Worm (Caenorhabditis elegans) whole organism, L4 larva: Measurements from ENCODE around the gene C25E10.16.

ENCODE experiments used
- D1046.2 ChIP-seq: fragments of 200-800 bp; sonication (Bioruptor generic); IDR thresholded peaks from 2 replicates; pipeline ENCODE4 v1.3.6; 2022; ENCODE audit warnings: missing genetic modification characterization, missing compliant biosample characterization
- F26F4.8 ChIP-seq: fragments of 200-800 bp; sonication (Bioruptor generic); conservative IDR thresholded peaks from 2 replicates; pipeline ENCODE4 v1.3.6; 2022; ENCODE audit warnings: missing genetic modification characterization, missing compliant biosample characterization
- F44E2.7 ChIP-seq: fragments of 200-800 bp; sonication (Bioruptor generic); IDR thresholded peaks from 2 replicates; pipeline ENCODE4 v2.1.2; 2022; ENCODE audit warnings: missing genetic modification characterization, missing compliant biosample characterization
- R02D3.7 ChIP-seq: fragments of 150-350 bp; sonication (generic microtip); optimal IDR thresholded peaks from 3 replicates; lab custom pipeline; 2014; ENCODE audit warnings: missing biosample characterization, missing genetic modification characterization
- T20F7.1 ChIP-seq: fragments of 200-800 bp; sonication (Bioruptor generic); optimal IDR thresholded peaks from 2 replicates; lab custom pipeline; 2018; ENCODE audit warnings: mild to moderate bottlenecking, missing genetic modification characterization, missing compliant biosample characterization
- T26A8.4 ChIP-seq: fragments of 200-800 bp; sonication (Bioruptor generic); IDR thresholded peaks from 2 replicates; pipeline ENCODE4 v1.3.6; 2022; ENCODE audit warnings: missing genetic modification characterization, missing compliant biosample characterization
- Y5F2A.4 ChIP-seq: fragments of 200-800 bp; sonication (Bioruptor generic); optimal IDR thresholded peaks from 2 replicates; lab custom pipeline; 2018; ENCODE audit warnings: mild to moderate bottlenecking, missing genetic modification characterization, missing compliant biosample characterization
- attf-4 ChIP-seq: sonication (generic microtip); optimal IDR thresholded peaks from 3 replicates; lab custom pipeline; 2017; ENCODE audit warnings: missing biosample characterization, missing genetic modification characterization
- ceh-20 ChIP-seq: fragments of 200-800 bp; sonication (Bioruptor generic); IDR thresholded peaks from 2 replicates; pipeline ENCODE4 v1.3.6; 2022; ENCODE audit warnings: missing genetic modification reagents, missing genetic modification characterization, missing compliant biosample characterization
- ceh-28 ChIP-seq: fragments of 150-350 bp; optimal IDR thresholded peaks from 2 replicates; lab custom pipeline; 2014; ENCODE audit warnings: missing biosample characterization, missing genetic modification reagents, missing genetic modification characterization
- ceh-44 ChIP-seq: fragments of 200-800 bp; sonication (Bioruptor generic); IDR thresholded peaks from 2 replicates; pipeline ENCODE4 v1.3.6; 2022; ENCODE audit warnings: missing genetic modification reagents, missing genetic modification characterization, missing compliant biosample characterization
- ceh-62 ChIP-seq: sonication (generic microtip); optimal IDR thresholded peaks from 2 replicates; lab custom pipeline; 2017; ENCODE audit warnings: missing biosample characterization, missing genetic modification characterization
- ces-1 ChIP-seq: fragments of 150-350 bp; sonication (generic microtip); optimal IDR thresholded peaks from 4 replicates; lab custom pipeline; 2014; ENCODE audit warnings: missing biosample characterization, missing genetic modification reagents, missing genetic modification characterization
- daf-19 ChIP-seq: fragments of 200-800 bp; sonication (Bioruptor generic); conservative IDR thresholded peaks from 2 replicates; pipeline ENCODE4 v1.3.6; 2022; ENCODE audit warnings: missing genetic modification characterization, missing compliant biosample characterization
- daf-8 ChIP-seq: fragments of 200-800 bp; sonication (Bioruptor generic); IDR thresholded peaks from 2 replicates; pipeline ENCODE4 v1.3.6; 2022; ENCODE audit warnings: missing genetic modification characterization, missing compliant biosample characterization
- dmd-6 ChIP-seq: fragments of 200-800 bp; sonication (Bioruptor generic); IDR thresholded peaks from 2 replicates; pipeline ENCODE4 v1.3.6; 2022; ENCODE audit warnings: missing genetic modification reagents, missing genetic modification characterization, missing compliant biosample characterization
- dmd-8 ChIP-seq: fragments of 200-800 bp; sonication (Bioruptor generic); IDR thresholded peaks from 2 replicates; pipeline ENCODE4 v1.3.6; 2022; ENCODE audit warnings: missing genetic modification characterization, missing compliant biosample characterization
- dpl-1 ChIP-seq: fragments of 150-350 bp; optimal IDR thresholded peaks from 2 replicates; lab custom pipeline; 2014; ENCODE audit warnings: missing biosample characterization, missing genetic modification reagents, missing genetic modification characterization
- duxl-1 ChIP-seq: sonication (generic microtip); optimal IDR thresholded peaks from 2 replicates; lab custom pipeline; 2016; ENCODE audit warnings: mild to moderate bottlenecking, missing genetic modification characterization, moderate library complexity, missing compliant biosample characterization; ENCODE audit not compliant: poor library complexity
- dve-1 ChIP-seq: sonication (generic microtip); optimal IDR thresholded peaks from 2 replicates; lab custom pipeline; 2017; ENCODE audit warnings: antibody characterized with exemption, mild to moderate bottlenecking, missing genetic modification characterization, missing compliant biosample characterization; ENCODE audit not compliant: insufficient read depth
- egl-43 ChIP-seq: fragments of 200-800 bp; sonication (Bioruptor generic); IDR thresholded peaks from 2 replicates; pipeline ENCODE4 v1.3.6; 2022; ENCODE audit warnings: missing genetic modification reagents, missing genetic modification characterization, missing compliant biosample characterization
- hif-1 ChIP-seq, 2 experiments: sonication (generic microtip); optimal IDR thresholded peaks; 2 replicates each; lab custom pipeline; 2016 to 2017; ENCODE audit warnings: missing compliant biosample characterization in 2 of 2, missing genetic modification characterization in 2 of 2, missing genetic modification reagents in 2 of 2, missing genotype in 2 of 2, mild to moderate bottlenecking in 1 of 2
- hlh-30 ChIP-seq: sonication (generic microtip); optimal IDR thresholded peaks from 2 replicates; lab custom pipeline; 2017; ENCODE audit warnings: antibody characterized with exemption, mild to moderate bottlenecking, missing genetic modification characterization, missing compliant biosample characterization; ENCODE audit not compliant: insufficient read depth
- hmg-1.1 ChIP-seq: fragments of 200-800 bp; sonication (Bioruptor generic); IDR thresholded peaks from 2 replicates; pipeline ENCODE4 v1.3.6; 2022; ENCODE audit warnings: missing genetic modification reagents, missing genetic modification characterization, missing compliant biosample characterization
- lin-1 ChIP-seq: fragments of 200-800 bp; sonication (Bioruptor generic); IDR thresholded peaks from 2 replicates; pipeline ENCODE4 v1.3.6; 2022; ENCODE audit warnings: missing genetic modification reagents, missing genetic modification characterization, missing compliant biosample characterization
- lin-15B ChIP-seq: fragments of 150-350 bp; sonication (generic microtip); optimal IDR thresholded peaks from 3 replicates; lab custom pipeline; 2014; ENCODE audit warnings: missing biosample characterization, missing genetic modification characterization
- lin-29 ChIP-seq: fragments of 200-800 bp; sonication (Bioruptor generic); IDR thresholded peaks from 2 replicates; pipeline ENCODE4 v1.3.6; 2022; ENCODE audit warnings: missing genetic modification reagents, missing genetic modification characterization, missing compliant biosample characterization
- lin-38 ChIP-seq: fragments of 200-800 bp; sonication (Bioruptor generic); IDR thresholded peaks from 2 replicates; pipeline ENCODE4 v1.3.6; 2022; ENCODE audit warnings: missing genetic modification reagents, missing genetic modification characterization, missing compliant biosample characterization
- lin-39 ChIP-seq: fragments of 150-350 bp; optimal IDR thresholded peaks from 2 replicates; lab custom pipeline; 2014; ENCODE audit warnings: missing biosample characterization, missing genetic modification reagents, missing genetic modification characterization
- madf-9 ChIP-seq: fragments of 200-800 bp; sonication (Bioruptor generic); conservative IDR thresholded peaks from 2 replicates; pipeline ENCODE4 v1.3.6; 2022; ENCODE audit warnings: missing genetic modification reagents, missing genetic modification characterization, missing compliant biosample characterization
- mdt-29 ChIP-seq: fragments of 200-800 bp; sonication (Bioruptor generic); IDR thresholded peaks from 2 replicates; pipeline ENCODE4 v1.3.6; 2022; ENCODE audit warnings: missing genetic modification reagents, missing genetic modification characterization, missing compliant biosample characterization
- mep-1 ChIP-seq: fragments of 150-350 bp; sonication (generic microtip); optimal IDR thresholded peaks from 3 replicates; lab custom pipeline; 2014; ENCODE audit warnings: missing biosample characterization, missing genetic modification characterization
- mes-2 ChIP-seq: sonication (generic microtip); optimal IDR thresholded peaks from 2 replicates; lab custom pipeline; 2016; ENCODE audit warnings: missing genotype, mild to moderate bottlenecking, missing genetic modification characterization, missing compliant biosample characterization; ENCODE audit not compliant: poor library complexity, severe bottlenecking
- mxl-2 ChIP-seq: fragments of 200-800 bp; sonication (Bioruptor generic); conservative IDR thresholded peaks from 2 replicates; pipeline ENCODE4 v1.3.6; 2022; ENCODE audit warnings: missing genetic modification reagents, missing genetic modification characterization, missing compliant biosample characterization
- nhr-102 ChIP-seq: sonication (generic microtip); optimal IDR thresholded peaks from 2 replicates; lab custom pipeline; 2016; ENCODE audit warnings: mild to moderate bottlenecking, missing genetic modification characterization, moderate library complexity, missing compliant biosample characterization
- nhr-11 ChIP-seq: fragments of 150-350 bp; optimal IDR thresholded peaks from 2 replicates; lab custom pipeline; 2014; ENCODE audit warnings: missing biosample characterization, missing genetic modification characterization
- nhr-28 ChIP-seq: fragments of 150-350 bp; optimal IDR thresholded peaks from 2 replicates; lab custom pipeline; 2014; ENCODE audit warnings: missing biosample characterization, missing genetic modification characterization
- nhr-42 ChIP-seq: fragments of 200-800 bp; sonication (Bioruptor generic); IDR thresholded peaks from 2 replicates; pipeline ENCODE4 v1.3.6; 2022; ENCODE audit warnings: missing genetic modification characterization, missing compliant biosample characterization
- nhr-48 ChIP-seq: sonication (generic microtip); optimal IDR thresholded peaks from 2 replicates; lab custom pipeline; 2016; ENCODE audit warnings: mild to moderate bottlenecking, missing genetic modification characterization, missing compliant biosample characterization
- nhr-77 ChIP-seq: fragments of 150-350 bp; optimal IDR thresholded peaks from 2 replicates; lab custom pipeline; 2014; ENCODE audit warnings: missing biosample characterization, missing genetic modification characterization
- php-3 ChIP-seq: fragments of 200-800 bp; sonication (Bioruptor generic); IDR thresholded peaks from 2 replicates; pipeline ENCODE4 v1.3.6; 2022; ENCODE audit warnings: missing genetic modification reagents, missing genetic modification characterization, missing compliant biosample characterization
- rbr-2 ChIP-seq: sonication (generic microtip); optimal IDR thresholded peaks from 2 replicates; lab custom pipeline; 2016; ENCODE audit warnings: missing genotype, missing genetic modification characterization, missing compliant biosample characterization
- skn-1 ChIP-seq: fragments of 150-350 bp; optimal IDR thresholded peaks from 2 replicates; lab custom pipeline; 2014; ENCODE audit warnings: missing biosample characterization, missing genetic modification characterization
- snpc-4 ChIP-seq: fragments of 150-350 bp; optimal IDR thresholded peaks from 2 replicates; lab custom pipeline; 2014; ENCODE audit warnings: missing biosample characterization, missing genetic modification characterization
- tra-1 ChIP-seq: fragments of 200-800 bp; sonication (Bioruptor generic); IDR thresholded peaks from 2 replicates; pipeline ENCODE4 v1.3.6; 2022; ENCODE audit warnings: missing genetic modification reagents, missing genetic modification characterization, missing compliant biosample characterization
- unc-39 ChIP-seq: sonication (generic microtip); optimal IDR thresholded peaks from 2 replicates; lab custom pipeline; 2017; ENCODE audit warnings: missing biosample characterization, missing genetic modification characterization
- vab-7 ChIP-seq: fragments of 200-800 bp; sonication (Bioruptor generic); IDR thresholded peaks from 2 replicates; pipeline ENCODE4 v1.3.6; 2022; ENCODE audit warnings: missing genetic modification reagents, missing genetic modification characterization, missing compliant biosample characterization
- zfp-2 ChIP-seq: sonication (generic microtip); optimal IDR thresholded peaks from 2 replicates; lab custom pipeline; 2016; ENCODE audit warnings: mild to moderate bottlenecking, missing genetic modification characterization, missing compliant biosample characterization
- zip-11 ChIP-seq: fragments of 200-800 bp; sonication (Bioruptor generic); IDR thresholded peaks from 2 replicates; pipeline ENCODE4 v1.3.6; 2022; ENCODE audit warnings: missing genetic modification characterization, missing compliant biosample characterization
- zip-2 ChIP-seq: fragments of 150-350 bp; optimal IDR thresholded peaks from 2 replicates; lab custom pipeline; 2014; ENCODE audit warnings: missing biosample characterization, missing genetic modification characterization
- ztf-11 ChIP-seq: fragments of 150-350 bp; optimal IDR thresholded peaks from 2 replicates; lab custom pipeline; 2014; ENCODE audit warnings: missing biosample characterization, missing genetic modification characterization

The C25E10.16 gene

ce11 chrV:9078815-9079525 is 19.6 kb upstream of the C25E10.16 start:
- TF ChIP-seq zip-11 (GFP tag; lab: Robert Waterston, UW), result no peak
- TF ChIP-seq nhr-28 (tag; lab: Kevin White, UChicago), result peak; percentile 54
- no peak for TF ChIP-seq rbr-2 (tag; lab: Kevin White, UChicago)
- no peak for TF ChIP-seq ces-1 (GFP tag; lab: Kevin White, UChicago)
- peak; percentile 44; the same call in 1 of the 2 replicates for TF ChIP-seq tra-1 (GFP tag; lab: Robert Waterston, UW)
- no peak for TF ChIP-seq R02D3.7 (tag; lab: Kevin White, UChicago)
- no peak for TF ChIP-seq hmg-1.1
- TF ChIP-seq madf-9 (GFP tag; lab: Robert Waterston, UW), result no peak
- no peak for TF ChIP-seq daf-8
- TF ChIP-seq zip-2, result no peak
- no peak for TF ChIP-seq dpl-1 (GFP tag; lab: Kevin White, UChicago)
- no peak for TF ChIP-seq egl-43 (GFP tag; lab: Robert Waterston, UW)
- peak; percentile 74 for TF ChIP-seq dve-1 (tag; lab: Kevin White, UChicago)
- TF ChIP-seq Y5F2A.4, result no peak
- no peak for TF ChIP-seq lin-38 (GFP tag; lab: Robert Waterston, UW)
- TF ChIP-seq zfp-2 (tag; lab: Kevin White, UChicago), result no peak
- TF ChIP-seq ceh-20 (GFP tag; lab: Robert Waterston, UW), result no peak
- TF ChIP-seq mdt-29 (GFP tag; lab: Robert Waterston, UW), result 0 out of 2 replicates have a peak, but pooled peaks have one; percentile 24
- no peak for TF ChIP-seq F44E2.7 (GFP tag; lab: Robert Waterston, UW)
- TF ChIP-seq hlh-30 (tag; lab: Kevin White, UChicago), result peak; percentile 52
- TF ChIP-seq lin-15B (tag; lab: Kevin White, UChicago), result no peak
- no peak for TF ChIP-seq ceh-44 (GFP tag; lab: Robert Waterston, UW)
- no peak for TF ChIP-seq ceh-62 (tag; lab: Kevin White, UChicago)
- no peak for TF ChIP-seq lin-1 (GFP tag; lab: Robert Waterston, UW)
- peak; percentile 33 for TF ChIP-seq mes-2
- no peak for TF ChIP-seq T20F7.1
- no peak for TF ChIP-seq nhr-11 (tag; lab: Kevin White, UChicago)
- peak; percentile 75 for TF ChIP-seq nhr-102 (tag; lab: Kevin White, UChicago)
- no peak for TF ChIP-seq daf-19 (GFP tag; lab: Robert Waterston, UW)
- no peak for TF ChIP-seq lin-39 (tag; lab: Kevin White, UChicago)
- TF ChIP-seq duxl-1 (tag; lab: Kevin White, UChicago), result no peak
- TF ChIP-seq mep-1 (tag; lab: Kevin White, UChicago), result no peak
- TF ChIP-seq hif-1 (tag; optimal IDR thresholded peaks at IDR 0.05; lab: Kevin White, UChicago), result peak; percentile 2 to 94
- TF ChIP-seq attf-4 (tag; lab: Kevin White, UChicago), result no peak
- no peak for TF ChIP-seq mxl-2 (GFP tag; lab: Robert Waterston, UW)
- no peak for TF ChIP-seq F26F4.8 (GFP tag; lab: Robert Waterston, UW)
- TF ChIP-seq vab-7 (GFP tag; lab: Robert Waterston, UW), result no peak
- no peak for TF ChIP-seq ceh-28 (tag; lab: Kevin White, UChicago)
- TF ChIP-seq ztf-11 (tag; lab: Kevin White, UChicago), result no peak
- no peak for TF ChIP-seq dmd-8 (GFP tag; lab: Robert Waterston, UW)
- TF ChIP-seq D1046.2 (GFP tag; lab: Robert Waterston, UW), result no peak
- 0 out of 2 replicates have a peak, but pooled peaks have one; percentile 37 for TF ChIP-seq T26A8.4 (GFP tag; lab: Robert Waterston, UW)
- TF ChIP-seq skn-1 (tag; lab: Kevin White, UChicago), result no peak
- no peak for TF ChIP-seq snpc-4 (tag; lab: Kevin White, UChicago)
- TF ChIP-seq nhr-42, result no peak
- TF ChIP-seq nhr-77 (tag; lab: Kevin White, UChicago), result no peak
- TF ChIP-seq unc-39 (tag; lab: Kevin White, UChicago), result no peak
- TF ChIP-seq php-3 (GFP tag; lab: Robert Waterston, UW), result no peak
- TF ChIP-seq lin-29 (GFP tag; lab: Robert Waterston, UW), result no peak
- peak; percentile 91 for TF ChIP-seq dmd-6 (GFP tag; lab: Robert Waterston, UW)
- peak; percentile 85 for TF ChIP-seq nhr-48 (tag; lab: Kevin White, UChicago)
